Worm (Caenorhabditis elegans): ENCODE data around the gene lgc-48.

Gene lgc-48

DNA sequence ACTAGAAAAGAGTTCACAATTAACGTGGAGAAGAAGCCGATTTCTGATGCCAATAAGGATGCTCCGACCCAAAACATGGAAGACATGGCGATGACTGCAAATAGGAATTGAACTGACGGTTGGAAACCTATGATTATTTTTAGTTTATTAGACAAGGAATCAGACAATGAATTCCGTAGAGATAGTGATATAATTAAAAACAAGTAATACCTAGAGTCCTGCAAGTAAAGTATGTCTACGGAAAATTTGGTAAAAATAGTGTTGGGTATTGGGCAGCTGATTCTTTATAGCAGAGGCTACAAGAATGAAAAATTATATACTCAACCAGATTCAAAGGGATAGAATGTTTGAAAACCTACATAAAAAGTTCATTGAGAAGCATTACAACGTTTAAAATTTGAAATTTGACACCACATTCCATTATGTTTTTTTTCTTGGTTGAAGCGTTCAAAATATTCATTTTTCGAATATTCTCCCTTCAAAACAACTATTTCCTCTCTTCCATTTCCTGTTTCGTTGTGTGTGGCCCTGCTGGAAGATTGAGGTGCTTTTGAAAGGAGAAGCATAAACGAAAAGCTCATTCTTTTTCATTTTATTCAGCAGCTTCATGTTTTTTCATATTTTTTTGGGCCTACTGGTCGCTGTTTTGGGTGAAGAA is at the start of gene lgc-48, which contains the start of gene str-4:
TSS of gene lgc-48 (plus strand) at position 608 of the 658 bp plus-strand sequence.
TSS of gene str-4 (minus strand) at position 101 of the 658 bp plus-strand sequence.
- TF ChIP-seq ztf-11 (tag; optimal IDR thresholded peaks at IDR 0.05): no peak
- no peak for TF ChIP-seq nhr-28 (tag; optimal IDR thresholded peaks at IDR 0.05)
- no peak for TF ChIP-seq nhr-67 (tag; optimal IDR thresholded peaks at IDR 0.05)
- no peak for TF ChIP-seq egl-5 (tag; optimal IDR thresholded peaks at IDR 0.05)
- TF ChIP-seq lin-39 (tag; optimal IDR thresholded peaks at IDR 0.05): no peak
- no peak for TF ChIP-seq lin-15B (tag; optimal IDR thresholded peaks at IDR 0.05)
- no peak for TF ChIP-seq nhr-12 (tag; optimal IDR thresholded peaks at IDR 0.05)
- no peak for TF ChIP-seq tbx-2 (tag; optimal IDR thresholded peaks at IDR 0.05)
- no peak for TF ChIP-seq skn-1 (tag; optimal IDR thresholded peaks at IDR 0.05)
- no peak for TF ChIP-seq nhr-77 (tag; optimal IDR thresholded peaks at IDR 0.05)

DNA sequence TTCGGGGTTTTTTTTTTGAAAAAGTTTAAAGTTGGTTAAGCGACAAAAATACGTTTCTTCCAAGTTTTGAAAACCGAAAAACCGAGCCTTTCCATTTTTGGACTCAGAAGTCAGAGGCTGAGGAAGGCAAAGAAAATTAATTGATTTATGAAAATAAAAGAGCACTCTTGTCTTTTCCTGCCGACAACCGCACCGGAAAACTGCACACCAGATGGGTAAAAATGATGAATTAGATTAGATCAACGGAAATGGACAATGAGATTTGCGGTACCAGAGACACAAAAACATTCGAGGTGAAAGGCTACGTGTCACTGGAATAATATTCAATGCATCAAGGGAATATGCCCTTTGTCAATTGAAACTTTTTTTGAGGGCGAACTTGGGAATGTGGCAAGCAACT is 45.5 kb upstream of the lgc-48 start:
- TF ChIP-seq nhr-11 (tag; optimal IDR thresholded peaks at IDR 0.05) (no peak), ceh-9 (tag; optimal IDR thresholded peaks at IDR 0.05) (no peak)

DNA sequence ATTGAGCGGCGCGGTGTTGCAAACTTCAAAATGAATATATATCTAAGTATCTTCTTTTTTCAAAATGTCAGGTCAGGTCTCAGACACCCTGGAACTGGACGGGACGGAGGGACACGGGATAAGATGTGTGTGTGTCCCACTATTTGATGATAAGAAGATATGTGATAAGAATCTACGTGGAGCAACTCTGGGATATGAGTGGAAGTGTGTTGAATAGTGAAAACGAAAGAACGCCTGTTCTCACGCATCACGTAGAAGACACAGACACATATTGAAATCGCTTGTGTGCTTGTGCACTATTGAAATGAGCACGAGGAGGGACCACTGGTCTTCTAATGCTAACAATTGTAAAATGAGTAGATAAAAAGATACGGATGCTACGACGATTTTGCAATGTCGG is 44.2 kb upstream of the lgc-48 start, which contains the start of gene uig-1:
TSS of gene uig-1 (minus strand) at position 120 of the 400 bp plus-strand sequence.
- TF ChIP-seq nfya-1 (tag; optimal IDR thresholded peaks at IDR 0.05; ENCODE audit: insufficient read depth) (peak; percentile 30), nhr-11 (tag; optimal IDR thresholded peaks at IDR 0.05) (no peak)

DNA sequence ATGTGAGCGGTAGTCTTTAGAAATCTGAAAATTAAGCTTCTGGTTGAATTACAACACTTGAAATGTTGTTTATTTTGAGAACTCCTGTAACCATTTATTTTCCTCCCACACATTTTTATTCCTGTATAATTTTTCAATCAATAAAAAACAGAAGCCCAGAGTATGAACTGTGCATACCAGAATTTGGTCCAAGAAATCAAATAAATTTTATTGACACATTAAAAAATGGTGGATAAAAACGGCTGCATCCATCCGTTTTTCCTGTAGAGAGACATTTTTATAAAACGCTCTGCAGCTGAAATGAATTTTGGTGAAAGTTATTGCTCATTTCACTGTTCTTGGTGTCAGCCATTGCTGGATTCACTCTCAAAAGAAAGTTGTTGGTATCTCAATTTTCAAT is 42.8 kb upstream of the lgc-48 start, which contains the start of gene C26E1.1:
TSS of gene C26E1.1 (plus strand) at position 301 of the 400 bp plus-strand sequence.
- TF ChIP-seq nhr-23 (tag; optimal IDR thresholded peaks at IDR 0.05): no peak
- no peak for TF ChIP-seq nfya-1 (tag; optimal IDR thresholded peaks at IDR 0.05; ENCODE audit: insufficient read depth)
- no peak for TF ChIP-seq nhr-28 (tag; optimal IDR thresholded peaks at IDR 0.05)
- TF ChIP-seq ZK546.5 (tag; optimal IDR thresholded peaks at IDR 0.05): no peak
- no peak for TF ChIP-seq nhr-237 (tag; optimal IDR thresholded peaks at IDR 0.05)
- no peak for TF ChIP-seq nhr-77 (tag; optimal IDR thresholded peaks at IDR 0.05)
- TF ChIP-seq eor-1 (tag; optimal IDR thresholded peaks at IDR 0.05): no peak
- TF ChIP-seq sea-2 (GFP tag; optimal IDR thresholded peaks at IDR 0.05): no peak
- TF ChIP-seq aly-2 (tag; optimal IDR thresholded peaks at IDR 0.05): no peak
- TF ChIP-seq ceh-9 (tag; optimal IDR thresholded peaks at IDR 0.05): no peak
- TF ChIP-seq pqm-1 (tag; optimal IDR thresholded peaks at IDR 0.05): no peak
- no peak for TF ChIP-seq nhr-11 (tag; optimal IDR thresholded peaks at IDR 0.05)
- no peak for TF ChIP-seq skn-1 (tag; optimal IDR thresholded peaks at IDR 0.05)
- no peak for TF ChIP-seq lsy-12 (tag; optimal IDR thresholded peaks at IDR 0.05)
- no peak for TF ChIP-seq nhr-25 (tag; optimal IDR thresholded peaks at IDR 0.05)
- TF ChIP-seq egl-5 (tag; optimal IDR thresholded peaks at IDR 0.05): no peak
- no peak for TF ChIP-seq ama-1 (optimal IDR thresholded peaks at IDR 0.05)
- TF ChIP-seq nhr-43 (tag; optimal IDR thresholded peaks at IDR 0.05; ENCODE audit: poor library complexity, severe bottlenecking): no peak
- TF ChIP-seq R02D3.7 (tag; optimal IDR thresholded peaks at IDR 0.05): no peak

DNA sequence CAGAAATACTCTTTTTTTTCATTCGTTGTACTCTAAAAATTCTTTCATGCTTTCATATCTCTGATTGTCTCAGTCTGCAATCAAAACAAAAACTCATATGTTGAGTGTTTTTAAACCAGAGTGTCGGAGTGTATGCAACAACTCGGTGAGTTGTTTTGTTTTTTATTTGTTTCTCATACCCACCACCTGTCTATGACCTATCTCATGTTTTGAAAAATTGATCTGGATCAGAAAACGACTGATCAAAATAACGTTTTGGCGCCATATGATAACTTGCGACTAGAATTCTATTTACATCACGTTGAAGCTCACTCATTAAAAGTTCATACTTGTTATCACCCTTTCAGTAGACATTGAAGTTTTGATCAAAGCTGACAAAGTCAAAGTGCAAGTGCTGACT is 41.3 kb upstream of the lgc-48 start:
- no peak for TF ChIP-seq ztf-4 (tag; optimal IDR thresholded peaks at IDR 0.05)
- no peak for TF ChIP-seq egl-5 (tag; optimal IDR thresholded peaks at IDR 0.05)
- no peak for TF ChIP-seq mml-1 (tag; optimal IDR thresholded peaks at IDR 0.05)
- no peak for TF ChIP-seq mdl-1 (tag; optimal IDR thresholded peaks at IDR 0.05)
- TF ChIP-seq nhr-76 (tag; optimal IDR thresholded peaks at IDR 0.05): no peak
- TF ChIP-seq eor-1 (tag; optimal IDR thresholded peaks at IDR 0.05): no peak
- TF ChIP-seq ceh-9 (tag; optimal IDR thresholded peaks at IDR 0.05): no peak
- no peak for TF ChIP-seq nhr-25 (tag; optimal IDR thresholded peaks at IDR 0.05)
- TF ChIP-seq nhr-12 (tag; optimal IDR thresholded peaks at IDR 0.05): no peak
- TF ChIP-seq daf-12 (tag; optimal IDR thresholded peaks at IDR 0.05): no peak
- TF ChIP-seq pqm-1 (tag; optimal IDR thresholded peaks at IDR 0.05): no peak
- TF ChIP-seq aly-2 (tag; optimal IDR thresholded peaks at IDR 0.05): no peak
- TF ChIP-seq fos-1 (tag; optimal IDR thresholded peaks at IDR 0.05): no peak
- TF ChIP-seq egl-27 (tag; optimal IDR thresholded peaks at IDR 0.05): no peak
- TF ChIP-seq jun-1 (tag; optimal IDR thresholded peaks at IDR 0.05): no peak
- no peak for TF ChIP-seq fkh-2 (tag; optimal IDR thresholded peaks at IDR 0.05)
- no peak for TF ChIP-seq fkh-10 (GFP tag; optimal IDR thresholded peaks at IDR 0.05)
- no peak for TF ChIP-seq sea-2 (GFP tag; optimal IDR thresholded peaks at IDR 0.05)
- TF ChIP-seq pha-4 (tag; optimal IDR thresholded peaks at IDR 0.05): no peak
- TF ChIP-seq nhr-77 (tag; optimal IDR thresholded peaks at IDR 0.05): no peak

Measured in whole organism, L3 larva.